Worm (Caenorhabditis elegans): ENCODE results near the gene gbas-1.

DNA sequence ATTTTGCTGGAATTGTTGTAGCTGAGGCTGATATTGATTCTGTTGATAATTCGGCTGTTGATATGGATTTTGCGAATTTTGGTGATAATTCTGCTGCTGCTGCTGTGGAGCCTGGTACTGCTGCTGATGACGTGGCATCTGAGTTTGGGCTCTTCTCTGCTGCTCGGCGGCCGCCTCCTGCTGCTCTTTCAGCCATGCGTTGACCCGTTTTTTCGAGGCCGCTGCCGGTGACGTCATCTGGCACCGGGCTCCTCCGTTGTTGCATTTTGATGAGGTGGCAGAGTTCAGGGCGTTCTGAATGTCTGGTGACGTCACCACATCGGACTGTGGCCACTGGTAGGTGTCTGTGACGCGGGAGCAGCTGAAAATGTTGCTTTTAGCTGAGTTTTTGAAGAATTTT lies 47.7 kb upstream of the gbas-1 start:
- TF ChIP-seq rnt-1 (tag; optimal IDR thresholded peaks at IDR 0.05) (no peak), lin-11 (tag; optimal IDR thresholded peaks at IDR 0.05) (no peak)
